Worm (Caenorhabditis elegans) whole organism, L1 larva: ENCODE data around the gene elt-2.

Source experiments
- F16B12.6 ChIP-seq: fragments of 150-350 bp; optimal IDR thresholded peaks from 2 replicates; lab custom pipeline; 2014; ENCODE audit warnings: missing biosample characterization, missing genetic modification characterization
- ama-1 ChIP-seq: fragments of 150-350 bp; optimal IDR thresholded peaks from 2 replicates; lab custom pipeline; 2014
- egl-27 ChIP-seq, 2 experiments: fragments of 150-350 bp in 1 of 2; sonication (generic microtip); optimal IDR thresholded peaks; 3 replicates each; lab custom pipeline; 2017 to 2018; ENCODE audit warnings: missing biosample characterization in 2 of 2, missing genetic modification characterization in 2 of 2, missing genetic modification reagents in 2 of 2
- elt-3 ChIP-seq, 6 experiments: fragments of 150-350 bp in 1 of 6; sonication (generic microtip); optimal IDR thresholded peaks; 2 replicates each; lab custom pipeline; 2017 to 2018; ENCODE audit warnings: missing biosample characterization in 6 of 6, missing genetic modification characterization in 6 of 6, inconsistent platforms in 1 of 6
- mdl-1 ChIP-seq, 2 experiments: fragments of 150-350 bp; optimal IDR thresholded peaks; 2 replicates each; lab custom pipeline; 2014 to 2017; ENCODE audit warnings: missing biosample characterization in 2 of 2, missing genetic modification characterization in 2 of 2, inconsistent platforms in 1 of 2
- nhr-11 ChIP-seq: fragments of 150-350 bp; optimal IDR thresholded peaks from 2 replicates; lab custom pipeline; 2014; ENCODE audit warnings: missing biosample characterization, missing genetic modification characterization
- nhr-237 ChIP-seq: fragments of 150-350 bp; optimal IDR thresholded peaks from 2 replicates; lab custom pipeline; 2014; ENCODE audit warnings: missing biosample characterization, missing genetic modification characterization
- nhr-76 ChIP-seq: sonication (generic microtip); optimal IDR thresholded peaks from 2 replicates; lab custom pipeline; 2017; ENCODE audit warnings: missing biosample characterization, missing genetic modification characterization
- snu-23 ChIP-seq: sonication (generic microtip); optimal IDR thresholded peaks from 2 replicates; lab custom pipeline; 2016; ENCODE audit warnings: missing genetic modification characterization, missing compliant biosample characterization
- swsn-7 ChIP-seq: sonication (generic microtip); optimal IDR thresholded peaks from 2 replicates; lab custom pipeline; 2016; ENCODE audit warnings: missing genetic modification characterization, missing compliant biosample characterization
- unc-62 ChIP-seq: fragments of 150-350 bp; optimal IDR thresholded peaks from 2 replicates; lab custom pipeline; 2014; ENCODE audit warnings: missing biosample characterization, missing genetic modification reagents, missing genetic modification characterization
- zag-1 ChIP-seq: fragments of 150-350 bp; optimal IDR thresholded peaks from 2 replicates; lab custom pipeline; 2014; ENCODE audit warnings: missing biosample characterization, missing genetic modification characterization
- ztf-11 ChIP-seq, 2 experiments: sonication (generic microtip); optimal IDR thresholded peaks; 2 replicates each; lab custom pipeline; 2016 to 2017; ENCODE audit warnings: missing genetic modification characterization in 2 of 2, missing biosample characterization in 1 of 2, missing compliant biosample characterization in 1 of 2

- TF ChIP-seq nhr-11 (tag; lab: Kevin White, UChicago) (no peak), mdl-1 (tag; optimal IDR thresholded peaks at IDR 0.05; lab: Kevin White, UChicago) (no peak), zag-1 (tag; lab: Kevin White, UChicago) (no peak), unc-62 (GFP tag; lab: Kevin White, UChicago) (no peak), swsn-7 (tag; lab: Kevin White, UChicago) (no peak), ztf-11 (tag; optimal IDR thresholded peaks at IDR 0.05; lab: Kevin White, UChicago) (no peak), ama-1 (lab: Kevin White, UChicago) (no peak), egl-27 (tag; optimal IDR thresholded peaks at IDR 0.05; lab: Kevin White, UChicago) (no peak), nhr-237 (tag; lab: Kevin White, UChicago) (no peak), elt-3 (tag; optimal IDR thresholded peaks at IDR 0.05; lab: Kevin White, UChicago) (no peak), nhr-76 (tag; lab: Kevin White, UChicago) (no peak), snu-23 (GFP tag; lab: Kevin White, UChicago) (no peak), F16B12.6 (tag; lab: Kevin White, UChicago) (no peak)
These were observed 3.7 kb upstream of the elt-2 start for ce11 chrX:10477172-10477985.
